Worm (Caenorhabditis elegans) whole organism, L1 larva: ENCODE data around the gene ttr-1.

Experiments used
- C16A3.4 ChIP-seq: fragments of 150-350 bp; optimal IDR thresholded peaks from 2 replicates; lab custom pipeline; 2014; ENCODE audit warnings: missing biosample characterization, missing genetic modification characterization
- Y116A8C.19 ChIP-seq: sonication (generic microtip); optimal IDR thresholded peaks from 2 replicates; lab custom pipeline; 2016; ENCODE audit warnings: missing compliant biosample characterization, missing genetic modification characterization, borderline replicate concordance
- alr-1 ChIP-seq: fragments of 200-800 bp; sonication (Bioruptor generic); optimal IDR thresholded peaks from 2 replicates; lab custom pipeline; 2018; ENCODE audit warnings: borderline replicate concordance, mild to moderate bottlenecking, missing genetic modification characterization, missing compliant biosample characterization
- blmp-1 ChIP-seq: fragments of 150-350 bp; optimal IDR thresholded peaks from 2 replicates; lab custom pipeline; 2014; ENCODE audit warnings: missing biosample characterization, missing genetic modification characterization
- ceh-90 ChIP-seq: sonication (generic microtip); optimal IDR thresholded peaks from 2 replicates; lab custom pipeline; 2016; ENCODE audit warnings: missing genetic modification characterization, missing compliant biosample characterization
- ces-1 ChIP-seq: fragments of 150-350 bp; optimal IDR thresholded peaks from 2 replicates; lab custom pipeline; 2014; ENCODE audit warnings: missing biosample characterization, missing genetic modification reagents, missing genetic modification characterization
- dpl-1 ChIP-seq, 3 experiments: fragments of 150-350 bp in 2 of 3; sonication (generic microtip) in 1 of 3; optimal IDR thresholded peaks; 2 replicates each; lab custom pipeline; 2014 to 2017; ENCODE audit warnings: missing biosample characterization in 3 of 3, missing genetic modification characterization in 3 of 3, missing genetic modification reagents in 3 of 3
- efl-3 ChIP-seq: fragments of 200-800 bp; sonication (Bioruptor generic); optimal IDR thresholded peaks from 2 replicates; lab custom pipeline; 2018; ENCODE audit warnings: mild to moderate bottlenecking, missing genetic modification characterization, missing compliant biosample characterization
- egl-27 ChIP-seq, 2 experiments: fragments of 150-350 bp in 1 of 2; sonication (generic microtip); optimal IDR thresholded peaks; 3 replicates each; lab custom pipeline; 2017 to 2018; ENCODE audit warnings: missing biosample characterization in 2 of 2, missing genetic modification characterization in 2 of 2, missing genetic modification reagents in 2 of 2
- elt-2 ChIP-seq: sonication (generic microtip); optimal IDR thresholded peaks from 2 replicates; lab custom pipeline; 2016; ENCODE audit warnings: missing genetic modification characterization, mild to moderate bottlenecking, inconsistent platforms, missing compliant biosample characterization, missing genetic modification reagents
- elt-3 ChIP-seq, 6 experiments: fragments of 150-350 bp in 1 of 6; sonication (generic microtip); optimal IDR thresholded peaks; 2 replicates each; lab custom pipeline; 2017 to 2018; ENCODE audit warnings: missing biosample characterization in 6 of 6, missing genetic modification characterization in 6 of 6, inconsistent platforms in 1 of 6
- ets-5 ChIP-seq: fragments of 200-800 bp; sonication (Bioruptor generic); IDR thresholded peaks from 2 replicates; pipeline ENCODE4 v1.3.6; 2022; ENCODE audit warnings: missing genetic modification characterization, missing compliant biosample characterization
- fos-1 ChIP-seq: fragments of 150-350 bp; optimal IDR thresholded peaks from 2 replicates; lab custom pipeline; 2014; ENCODE audit warnings: missing biosample characterization, missing genetic modification characterization
- grh-1 ChIP-seq: fragments of 200-800 bp; sonication (Bioruptor generic); IDR thresholded peaks from 2 replicates; pipeline ENCODE4 v1.3.6; 2022; ENCODE audit warnings: missing genetic modification reagents, missing genetic modification characterization, missing compliant biosample characterization
- hlh-4 ChIP-seq: sonication (generic microtip); optimal IDR thresholded peaks from 2 replicates; lab custom pipeline; 2016; ENCODE audit warnings: mild to moderate bottlenecking, missing genetic modification characterization, missing compliant biosample characterization
- hpl-2 ChIP-seq: fragments of 150-350 bp; optimal IDR thresholded peaks from 2 replicates; lab custom pipeline; 2014; ENCODE audit warnings: missing biosample characterization, missing genetic modification reagents, missing genetic modification characterization
- jun-1 ChIP-seq: fragments of 150-350 bp; optimal IDR thresholded peaks from 2 replicates; lab custom pipeline; 2014; ENCODE audit warnings: missing biosample characterization, missing genetic modification reagents, missing genetic modification characterization
- lin-13 ChIP-seq: fragments of 150-350 bp; optimal IDR thresholded peaks from 2 replicates; lab custom pipeline; 2014; ENCODE audit warnings: missing biosample characterization, missing genetic modification reagents, missing genetic modification characterization
- lin-15B ChIP-seq: fragments of 150-350 bp; sonication (generic microtip); optimal IDR thresholded peaks from 3 replicates; lab custom pipeline; 2014; ENCODE audit warnings: missing biosample characterization, missing genetic modification characterization
- lin-39 ChIP-seq: fragments of 150-350 bp; optimal IDR thresholded peaks from 2 replicates; lab custom pipeline; 2014; ENCODE audit warnings: missing biosample characterization, missing genetic modification reagents, missing genetic modification characterization
- lir-3 ChIP-seq: sonication (generic microtip); optimal IDR thresholded peaks from 2 replicates; lab custom pipeline; 2016; ENCODE audit warnings: mild to moderate bottlenecking, missing genetic modification characterization, moderate library complexity, missing compliant biosample characterization; ENCODE audit not compliant: poor library complexity
- mab-9 ChIP-seq: fragments of 200-800 bp; sonication (Bioruptor generic); IDR thresholded peaks from 2 replicates; pipeline ENCODE4 v1.3.6; 2022; ENCODE audit warnings: missing genetic modification reagents, missing genetic modification characterization, missing compliant biosample characterization
- mdl-1 ChIP-seq, 2 experiments: fragments of 150-350 bp; optimal IDR thresholded peaks; 2 replicates each; lab custom pipeline; 2014 to 2017; ENCODE audit warnings: missing biosample characterization in 2 of 2, missing genetic modification characterization in 2 of 2, inconsistent platforms in 1 of 2
- mep-1 ChIP-seq: fragments of 150-350 bp; optimal IDR thresholded peaks from 2 replicates; lab custom pipeline; 2014; ENCODE audit warnings: missing biosample characterization, missing genetic modification characterization
- nhr-12 ChIP-seq: sonication (generic microtip); optimal IDR thresholded peaks from 2 replicates; lab custom pipeline; 2017; ENCODE audit warnings: missing biosample characterization, missing genetic modification characterization
- nhr-20 ChIP-seq: sonication (generic microtip); optimal IDR thresholded peaks from 2 replicates; lab custom pipeline; 2016; ENCODE audit warnings: mild to moderate bottlenecking, missing genetic modification characterization, missing compliant biosample characterization
- nhr-71 ChIP-seq: sonication (generic microtip); optimal IDR thresholded peaks from 2 replicates; lab custom pipeline; 2016; ENCODE audit warnings: mild to moderate bottlenecking, missing genetic modification characterization, moderate library complexity, missing compliant biosample characterization
- nhr-76 ChIP-seq: sonication (generic microtip); optimal IDR thresholded peaks from 2 replicates; lab custom pipeline; 2017; ENCODE audit warnings: missing biosample characterization, missing genetic modification characterization
- nhr-77 ChIP-seq: fragments of 150-350 bp; optimal IDR thresholded peaks from 2 replicates; lab custom pipeline; 2014; ENCODE audit warnings: missing biosample characterization, missing genetic modification characterization
- nhr-84 ChIP-seq: sonication (generic microtip); optimal IDR thresholded peaks from 2 replicates; lab custom pipeline; 2017; ENCODE audit warnings: missing biosample characterization, missing genetic modification characterization
- nhr-85 ChIP-seq: sonication (generic microtip); peaks from one replicate; lab custom pipeline; 2016; ENCODE audit warnings: missing genetic modification characterization, inconsistent platforms, missing compliant biosample characterization
- pax-3 ChIP-seq: fragments of 200-800 bp; sonication (Bioruptor generic); optimal IDR thresholded peaks from 2 replicates; lab custom pipeline; 2018; ENCODE audit warnings: mild to moderate bottlenecking, missing genetic modification characterization, moderate library complexity, missing compliant biosample characterization
- rnt-1 ChIP-seq: sonication (generic microtip); optimal IDR thresholded peaks from 2 replicates; lab custom pipeline; 2016; ENCODE audit warnings: mild to moderate bottlenecking, missing genetic modification characterization, moderate library complexity, missing compliant biosample characterization
- skn-1 ChIP-seq: fragments of 150-350 bp; optimal IDR thresholded peaks from 2 replicates; lab custom pipeline; 2014; ENCODE audit warnings: missing biosample characterization, missing genetic modification characterization
- snu-23 ChIP-seq: sonication (generic microtip); optimal IDR thresholded peaks from 2 replicates; lab custom pipeline; 2016; ENCODE audit warnings: missing genetic modification characterization, missing compliant biosample characterization
- sox-4 ChIP-seq: sonication (generic microtip); optimal IDR thresholded peaks from 2 replicates; lab custom pipeline; 2016; ENCODE audit warnings: missing genetic modification characterization, missing compliant biosample characterization
- sptf-1 ChIP-seq: fragments of 150-350 bp; optimal IDR thresholded peaks from 2 replicates; lab custom pipeline; 2014; ENCODE audit warnings: missing biosample characterization, missing genetic modification characterization
- swsn-7 ChIP-seq: sonication (generic microtip); optimal IDR thresholded peaks from 2 replicates; lab custom pipeline; 2016; ENCODE audit warnings: missing genetic modification characterization, missing compliant biosample characterization
- unc-130 ChIP-seq: fragments of 150-350 bp; optimal IDR thresholded peaks from 2 replicates; lab custom pipeline; 2017; ENCODE audit warnings: missing biosample characterization, missing genetic modification characterization, inconsistent platforms
- unc-30 ChIP-seq: sonication (generic microtip); optimal IDR thresholded peaks from 2 replicates; lab custom pipeline; 2017; ENCODE audit warnings: missing biosample characterization, missing genetic modification characterization
- unc-62 ChIP-seq: fragments of 150-350 bp; optimal IDR thresholded peaks from 2 replicates; lab custom pipeline; 2014; ENCODE audit warnings: missing biosample characterization, missing genetic modification reagents, missing genetic modification characterization
- unc-86 ChIP-seq: sonication (generic microtip); optimal IDR thresholded peaks from 2 replicates; lab custom pipeline; 2016; ENCODE audit warnings: missing genetic modification characterization, missing compliant biosample characterization
- unc-98 ChIP-seq: fragments of 200-800 bp; sonication (Bioruptor generic); IDR thresholded peaks from 2 replicates; pipeline ENCODE4 v1.3.6; 2022; ENCODE audit warnings: missing genetic modification characterization, missing compliant biosample characterization
- zag-1 ChIP-seq: fragments of 150-350 bp; optimal IDR thresholded peaks from 2 replicates; lab custom pipeline; 2014; ENCODE audit warnings: missing biosample characterization, missing genetic modification characterization
- zip-4 ChIP-seq: fragments of 200-800 bp; sonication (Bioruptor generic); optimal IDR thresholded peaks from 2 replicates; lab custom pipeline; 2018; ENCODE audit warnings: mild to moderate bottlenecking, missing genetic modification characterization, moderate library complexity, missing compliant biosample characterization
- ztf-4 ChIP-seq: fragments of 150-350 bp; optimal IDR thresholded peaks from 2 replicates; lab custom pipeline; 2014; ENCODE audit warnings: missing biosample characterization, missing genetic modification characterization

ttr-1 gene

DNA sequence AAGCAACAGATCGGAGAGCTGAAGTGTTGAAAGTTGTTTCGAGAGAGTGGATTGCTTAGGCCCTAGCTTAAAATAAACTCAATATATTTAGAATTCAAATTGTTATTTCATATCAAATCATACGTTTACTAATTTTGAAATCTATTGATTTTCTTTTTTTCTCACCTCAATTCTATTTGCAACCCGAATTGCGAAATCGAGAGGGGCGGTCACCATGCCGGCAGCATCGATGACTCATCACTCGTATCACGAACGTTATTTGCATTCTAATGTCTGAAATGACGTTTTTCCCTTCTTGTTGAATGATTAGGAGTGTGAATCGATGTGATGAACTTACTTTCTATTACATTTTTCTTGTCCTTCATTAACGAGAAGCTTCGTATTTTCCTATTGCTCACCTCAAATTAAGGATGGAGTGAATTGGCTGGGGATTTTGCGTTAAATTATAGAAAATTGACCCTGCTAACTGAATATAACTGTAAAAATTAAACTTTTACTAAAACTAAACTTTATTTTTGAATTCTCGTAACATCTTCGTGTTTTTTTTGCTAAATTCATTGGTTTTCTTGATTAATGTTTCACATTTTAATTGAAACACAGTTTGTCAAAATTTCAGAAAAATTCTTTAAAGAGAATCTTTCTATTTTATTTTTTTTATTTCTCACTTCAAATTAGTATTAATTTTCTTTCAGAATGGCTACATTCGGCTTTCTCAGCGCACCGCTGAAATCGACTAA lies 28.0 kb downstream of the ttr-1 start, which contains the start of gene alx-1:
Gene alx-1, plus strand, starts transcription at position 687 of the 737 bp plus-strand sequence.
- TF ChIP-seq nhr-71 (tag; lab: Kevin White, UChicago) (no peak), snu-23 (GFP tag; lab: Kevin White, UChicago) (no peak), nhr-85 (tag; lab: Kevin White, UChicago) (peak; percentile 52), unc-30 (tag; lab: Kevin White, UChicago) (no peak), swsn-7 (no peak), blmp-1 (no peak), sox-4 (tag; lab: Kevin White, UChicago) (no peak), lin-15B (no peak), skn-1 (tag; lab: Kevin White, UChicago) (peak; percentile 69), nhr-12 (tag; lab: Kevin White, UChicago) (no peak), elt-2 (tag; lab: Kevin White, UChicago) (no peak), zip-4 (GFP tag; lab: Kevin White, UChicago) (peak; percentile 54), ets-5 (GFP tag; lab: Robert Waterston, UW) (no peak), sptf-1 (tag; lab: Kevin White, UChicago) (no peak), Y116A8C.19 (tag; lab: Kevin White, UChicago) (no peak), grh-1 (GFP tag; lab: Robert Waterston, UW) (no peak), fos-1 (peak; percentile 27), zag-1 (tag; lab: Kevin White, UChicago) (no peak), nhr-20 (tag; lab: Kevin White, UChicago) (no peak), mab-9 (GFP tag; lab: Robert Waterston, UW) (no peak), jun-1 (tag; lab: Kevin White, UChicago) (peak; percentile 88), unc-86 (tag; lab: Kevin White, UChicago) (no peak), lir-3 (tag; lab: Kevin White, UChicago) (no peak), nhr-84 (no peak), ces-1 (GFP tag; lab: Kevin White, UChicago) (no peak), ceh-90 (no peak), C16A3.4 (tag; lab: Kevin White, UChicago) (no peak), lin-13 (GFP tag; lab: Kevin White, UChicago) (no peak), egl-27 (tag; optimal IDR thresholded peaks at IDR 0.05; lab: Kevin White, UChicago) (no peak), rnt-1 (tag; lab: Kevin White, UChicago) (no peak), unc-62 (GFP tag; lab: Kevin White, UChicago) (no peak), unc-98 (GFP tag; lab: Robert Waterston, UW) (no peak), pax-3 (tag; lab: Kevin White, UChicago) (no peak), alr-1 (tag; lab: Kevin White, UChicago) (no peak)

DNA sequence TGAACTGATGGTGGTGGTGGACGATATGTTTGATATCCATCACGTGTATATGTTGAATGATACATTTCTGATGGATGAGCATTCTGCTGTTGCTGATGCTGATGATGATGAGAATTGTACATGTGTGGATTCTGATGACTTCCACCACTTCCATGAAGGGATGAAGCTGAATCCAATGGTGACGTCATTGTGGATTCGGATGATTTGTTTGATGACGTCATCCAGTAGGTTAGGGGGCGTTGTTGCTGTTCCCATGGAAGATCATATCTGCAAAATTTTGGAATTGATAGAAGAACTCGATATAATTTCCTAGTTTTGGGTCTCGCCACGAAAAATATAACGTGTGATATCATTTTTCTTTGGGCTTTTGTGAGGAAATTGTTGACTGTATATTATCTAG lies 34.6 kb downstream of the ttr-1 start:
- TF ChIP-seq alr-1 (tag; lab: Kevin White, UChicago) = no peak
- no peak for TF ChIP-seq nhr-76
- no peak for TF ChIP-seq unc-130
- no peak for TF ChIP-seq elt-3 (tag; optimal IDR thresholded peaks at IDR 0.05; lab: Kevin White, UChicago)
- TF ChIP-seq Y116A8C.19 (tag; lab: Kevin White, UChicago) = no peak
- TF ChIP-seq mdl-1 (tag; optimal IDR thresholded peaks at IDR 0.05; lab: Kevin White, UChicago) = no peak
- TF ChIP-seq dpl-1 (GFP tag; optimal IDR thresholded peaks at IDR 0.05; lab: Kevin White, UChicago) = no peak
- no peak for TF ChIP-seq nhr-77 (tag; lab: Kevin White, UChicago)
- no peak for TF ChIP-seq jun-1 (tag; lab: Kevin White, UChicago)
- TF ChIP-seq ztf-4 (tag; lab: Kevin White, UChicago) = no peak
- no peak for TF ChIP-seq efl-3
- no peak for TF ChIP-seq lin-39 (tag; lab: Kevin White, UChicago)
- no peak for TF ChIP-seq nhr-84
- TF ChIP-seq sptf-1 (tag; lab: Kevin White, UChicago) = no peak
- no peak for TF ChIP-seq hlh-4 (tag; lab: Kevin White, UChicago)
- no peak for TF ChIP-seq mep-1 (tag; lab: Kevin White, UChicago)
- no peak for TF ChIP-seq ets-5 (GFP tag; lab: Robert Waterston, UW)
- TF ChIP-seq hpl-2 = no peak
